Fruit fly (Drosophila melanogaster) whole organism, embryonic: ENCODE data around the gene fbl.

Source experiments
- CG15073 ChIP-seq: fragments of 200-800 bp; sonication (Bioruptor generic); optimal IDR thresholded peaks from 2 replicates; lab custom pipeline; 2016; ENCODE audit warnings: missing biosample characterization, missing genetic modification characterization
- CkIIα-i1 ChIP-seq: fragments of 200-800 bp; sonication (Bioruptor generic); IDR thresholded peaks from 2 replicates; pipeline ENCODE4 v1.3.6; 2022; ENCODE audit warnings: missing biosample characterization, missing genetic modification characterization
- Optix ChIP-seq: fragments of 200-800 bp; sonication (Bioruptor generic); IDR thresholded peaks from 3 replicates; pipeline ENCODE4 v1.3.6; 2022; ENCODE audit warnings: missing biosample characterization, missing genetic modification characterization
- ato ChIP-seq: fragments of 200-800 bp; sonication (Bioruptor generic); IDR thresholded peaks from 2 replicates; pipeline ENCODE4 v1.3.6; 2022; ENCODE audit warnings: missing biosample characterization, missing genetic modification characterization; ENCODE audit not compliant: partially characterized antibody
- salm ChIP-seq: fragments of 200-800 bp; sonication (Bioruptor generic); optimal IDR thresholded peaks from 2 replicates; lab custom pipeline; 2018; ENCODE audit warnings: missing biosample characterization, mild to moderate bottlenecking, missing genetic modification characterization

dm6 chr3L:20399550-20400109 is 15.4 kb downstream of the fbl start:
- peak; percentile 99 for TF ChIP-seq CG15073
- TF ChIP-seq salm (tag; lab: Kevin White, UChicago): peak; percentile 73
- TF ChIP-seq ato: no peak
- TF ChIP-seq Optix: peak; percentile 64; the same call in 1 of the 3 replicates
- no peak for TF ChIP-seq CkIIα-i1 (GFP tag; lab: Robert Waterston, UW)
